Worm (Caenorhabditis elegans) whole organism, early embryonic: ENCODE data around the gene gcy-37.

ENCODE experiments used
- B0310.2 ChIP-seq: sonication (generic microtip); optimal IDR thresholded peaks from 2 replicates; lab custom pipeline; 2016; ENCODE audit warnings: mild to moderate bottlenecking, missing genetic modification characterization, missing compliant biosample characterization
- aly-1 ChIP-seq: sonication (generic microtip); optimal IDR thresholded peaks from 2 replicates; lab custom pipeline; 2016; ENCODE audit warnings: missing genetic modification characterization, missing compliant biosample characterization
- ama-1 ChIP-seq: fragments of 150-350 bp; optimal IDR thresholded peaks from 2 replicates; lab custom pipeline; 2014
- ceh-13 ChIP-seq: fragments of 200-800 bp; sonication (Bioruptor generic); optimal IDR thresholded peaks from 2 replicates; lab custom pipeline; 2018; ENCODE audit warnings: mild to moderate bottlenecking, missing genetic modification characterization, missing compliant biosample characterization
- ceh-36 ChIP-seq: sonication (generic microtip); optimal IDR thresholded peaks from 2 replicates; lab custom pipeline; 2016; ENCODE audit warnings: missing genetic modification characterization, inconsistent platforms, missing compliant biosample characterization
- ets-7 ChIP-seq: sonication (generic microtip); optimal IDR thresholded peaks from 2 replicates; lab custom pipeline; 2016; ENCODE audit warnings: missing genotype, missing genetic modification characterization, missing compliant biosample characterization
- flt-1 ChIP-seq: fragments of 200-800 bp; sonication (Bioruptor generic); IDR thresholded peaks from 2 replicates; pipeline ENCODE4 v1.3.6; 2022; ENCODE audit warnings: missing genetic modification characterization, missing compliant biosample characterization
- hmbx-1 ChIP-seq: sonication (generic microtip); optimal IDR thresholded peaks from 2 replicates; lab custom pipeline; 2016; ENCODE audit warnings: mild to moderate bottlenecking, missing genetic modification characterization, missing compliant biosample characterization
- hmg-4 ChIP-seq: fragments of 200-800 bp; sonication (Bioruptor generic); optimal IDR thresholded peaks from 2 replicates; lab custom pipeline; 2018; ENCODE audit warnings: mild to moderate bottlenecking, missing genetic modification characterization, missing compliant biosample characterization
- hnd-1 ChIP-seq: sonication (generic microtip); optimal IDR thresholded peaks from 2 replicates; lab custom pipeline; 2016; ENCODE audit warnings: missing genetic modification characterization, missing compliant biosample characterization
- pes-1 ChIP-seq: fragments of 200-800 bp; sonication (Bioruptor generic); IDR thresholded peaks from 2 replicates; pipeline ENCODE4 v1.3.6; 2022; ENCODE audit warnings: missing genetic modification reagents, missing genetic modification characterization, missing compliant biosample characterization
- sea-1 ChIP-seq: fragments of 200-800 bp; sonication (Bioruptor generic); conservative IDR thresholded peaks from 2 replicates; pipeline ENCODE4 v1.3.6; 2022; ENCODE audit warnings: missing genetic modification characterization, missing compliant biosample characterization
- tbx-37 ChIP-seq: fragments of 200-800 bp; sonication (Bioruptor generic); conservative IDR thresholded peaks from 2 replicates; pipeline ENCODE4 v1.3.6; 2022; ENCODE audit warnings: missing genetic modification reagents, missing genetic modification characterization, missing compliant biosample characterization
- tra-4 ChIP-seq: sonication (generic microtip); optimal IDR thresholded peaks from 2 replicates; lab custom pipeline; 2017; ENCODE audit warnings: missing genetic modification characterization, missing compliant biosample characterization

ce11 chrIV:2130714-2131113 is 28.3 kb downstream of the gcy-37 start, which contains the start of gene prmt-6:
- no peak for TF ChIP-seq ama-1
- TF ChIP-seq ets-7: no peak
- no peak for TF ChIP-seq tbx-37 (GFP tag; lab: Robert Waterston, UW)
- TF ChIP-seq ceh-13 (GFP tag; lab: Kevin White, UChicago): no peak
- no peak for TF ChIP-seq hnd-1 (tag; lab: Kevin White, UChicago)
- no peak for TF ChIP-seq aly-1
- TF ChIP-seq hmbx-1 (tag; lab: Kevin White, UChicago): no peak
- no peak for TF ChIP-seq B0310.2 (tag; lab: Kevin White, UChicago)
- no peak for TF ChIP-seq hmg-4 (GFP tag; lab: Kevin White, UChicago)
- TF ChIP-seq pes-1: no peak
- no peak for TF ChIP-seq ceh-36 (tag; lab: Kevin White, UChicago)
- no peak for TF ChIP-seq tra-4 (tag; lab: Kevin White, UChicago)
- no peak for TF ChIP-seq flt-1
- TF ChIP-seq sea-1 (GFP tag; lab: Robert Waterston, UW): no peak
